Fruit fly (Drosophila melanogaster) S2 (cell line): Measurements from ENCODE around the gene GstD1.

Experiments used
- CG8478 ChIP-seq: fragments of >200 bp; optimal IDR thresholded peaks from 2 replicates; lab custom pipeline; 2018
- CTCF ChIP-seq, 2 experiments: fragments of >200 bp; optimal IDR thresholded peaks; 2 replicates each; lab custom pipeline; 2018

- TF ChIP-seq CG8478 (lab: Kevin White, UChicago) = no peak
- TF ChIP-seq CTCF (optimal IDR thresholded peaks at IDR 0.05; lab: Kevin White, UChicago) = no peak
Observed at dm6 chr3R:12345989-12346388, 23.1 kb downstream of the GstD1 start.
